Fruit fly (Drosophila melanogaster) whole organism, adult: ENCODE results near the gene CG9915.

Experiments used
- CG11617 ChIP-seq: fragments of 200-800 bp; sonication (Bioruptor generic); optimal IDR thresholded peaks from 2 replicates; lab custom pipeline; 2017; ENCODE audit warnings: mild to moderate bottlenecking, missing biosample characterization, missing genetic modification reagents, missing genetic modification characterization
- CG12768 ChIP-seq: fragments of 200-800 bp; sonication (Bioruptor generic); optimal IDR thresholded peaks from 2 replicates; lab custom pipeline; 2017; ENCODE audit warnings: missing biosample characterization, missing genetic modification characterization, mild to moderate bottlenecking, moderate library complexity, missing genetic modification reagents
- CG14711 ChIP-seq: fragments of 200-800 bp; sonication (Bioruptor generic); optimal IDR thresholded peaks from 2 replicates; lab custom pipeline; 2018; ENCODE audit warnings: missing biosample characterization, mild to moderate bottlenecking, missing genetic modification characterization, moderate library complexity
- CG1620 ChIP-seq: fragments of 200-800 bp; sonication (Bioruptor generic); optimal IDR thresholded peaks from 2 replicates; lab custom pipeline; 2016; ENCODE audit warnings: missing biosample characterization, missing genetic modification characterization
- CG33017 ChIP-seq: fragments of 200-800 bp; sonication (Bioruptor generic); optimal IDR thresholded peaks from 2 replicates; lab custom pipeline; 2018; ENCODE audit warnings: missing biosample characterization, mild to moderate bottlenecking, missing genetic modification characterization, moderate library complexity
- CG5204 ChIP-seq: fragments of 200-800 bp; sonication (Bioruptor generic); optimal IDR thresholded peaks from 2 replicates; lab custom pipeline; 2016; ENCODE audit warnings: missing biosample characterization, missing genetic modification characterization
- CG7045 ChIP-seq: fragments of 200-800 bp; sonication (Bioruptor generic); optimal IDR thresholded peaks from 2 replicates; lab custom pipeline; 2017; ENCODE audit warnings: missing biosample characterization, mild to moderate bottlenecking, missing genetic modification characterization
- CG7101 ChIP-seq: fragments of 200-800 bp; sonication (Bioruptor generic); optimal IDR thresholded peaks from 2 replicates; lab custom pipeline; 2018; ENCODE audit warnings: missing biosample characterization, mild to moderate bottlenecking, missing genetic modification characterization, moderate library complexity
- Clk ChIP-seq: fragments of 200-800 bp; sonication (Bioruptor generic); optimal IDR thresholded peaks from 2 replicates; lab custom pipeline; 2017; ENCODE audit warnings: missing biosample characterization, missing genetic modification characterization
- Crg-1 ChIP-seq: fragments of 200-800 bp; sonication (Bioruptor generic); optimal IDR thresholded peaks from 2 replicates; lab custom pipeline; 2016; ENCODE audit warnings: missing biosample characterization, missing genetic modification characterization
- Hr96 ChIP-seq: fragments of 200-800 bp; sonication (Bioruptor generic); optimal IDR thresholded peaks from 2 replicates; lab custom pipeline; 2016; ENCODE audit warnings: missing biosample characterization, missing genetic modification characterization
- Mnt ChIP-seq: fragments of 200-800 bp; sonication (Bioruptor generic); optimal IDR thresholded peaks from 2 replicates; lab custom pipeline; 2016; ENCODE audit warnings: missing biosample characterization, mild to moderate bottlenecking, missing genetic modification characterization
- bab1 ChIP-seq: fragments of 200-800 bp; sonication (Bioruptor generic); optimal IDR thresholded peaks from 3 replicates; lab custom pipeline; 2019; ENCODE audit warnings: missing biosample characterization, mild to moderate bottlenecking, missing genetic modification characterization, moderate library complexity
- cic ChIP-seq: fragments of 200-800 bp; sonication (Bioruptor generic); optimal IDR thresholded peaks from 2 replicates; lab custom pipeline; 2017; ENCODE audit warnings: missing biosample characterization, mild to moderate bottlenecking, missing genetic modification characterization, moderate library complexity
- cnc ChIP-seq, 2 experiments: fragments of >200 bp; optimal IDR thresholded peaks; 2 replicates each; lab custom pipeline; 2017
- kay ChIP-seq: fragments of 200-800 bp; sonication (Bioruptor generic); peaks from one replicate; lab custom pipeline; 2016; ENCODE audit warnings: missing biosample characterization, missing genetic modification characterization, borderline replicate concordance
- ovo ChIP-seq: fragments of 200-800 bp; sonication (Bioruptor generic); optimal IDR thresholded peaks from 2 replicates; lab custom pipeline; 2016; ENCODE audit warnings: missing biosample characterization, missing genetic modification characterization
- pad ChIP-seq: fragments of 200-800 bp; sonication (Bioruptor generic); optimal IDR thresholded peaks from 3 replicates; lab custom pipeline; 2017; ENCODE audit warnings: missing biosample characterization, missing genetic modification characterization, mild to moderate bottlenecking, moderate library complexity, missing genetic modification reagents
- tj ChIP-seq: fragments of 200-800 bp; sonication (Bioruptor generic); optimal IDR thresholded peaks from 3 replicates; lab custom pipeline; 2017; ENCODE audit warnings: missing biosample characterization, mild to moderate bottlenecking, missing genetic modification characterization, moderate library complexity
- toe ChIP-seq: fragments of 200-800 bp; sonication (Bioruptor generic); optimal IDR thresholded peaks from 2 replicates; lab custom pipeline; 2016; ENCODE audit warnings: missing biosample characterization, missing genetic modification characterization

Gene CG9915

DNA sequence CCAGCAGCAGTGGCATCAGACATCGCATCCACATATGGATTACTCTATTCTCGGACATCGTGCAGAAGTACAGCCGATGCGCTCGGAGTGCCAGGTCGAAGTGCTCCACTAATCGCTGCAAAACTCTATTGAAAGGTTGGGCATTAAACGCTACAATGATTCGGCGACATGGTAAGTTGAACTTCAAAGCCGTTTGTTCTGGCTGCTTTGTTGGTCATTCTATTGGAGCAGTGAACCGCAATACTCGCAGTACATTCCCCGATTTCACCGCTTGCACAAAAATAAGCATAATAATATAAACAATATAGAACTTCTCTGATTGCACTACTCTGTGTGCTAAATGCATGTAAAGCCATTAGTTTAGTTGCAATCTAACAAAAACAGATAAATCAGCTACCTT lies 46.5 kb downstream of the CG9915 start, which contains the start of gene CG12507:
TSS of gene CG12507 (minus strand) at position 101 of the 400 bp plus-strand sequence.
- TF ChIP-seq Mnt (GFP tag; lab: Kevin White, UChicago), result no peak
- no peak for TF ChIP-seq CG11617 (GFP tag; lab: Kevin White, UChicago)
- TF ChIP-seq CG1620 (GFP tag; lab: Kevin White, UChicago), result no peak
- no peak for TF ChIP-seq cic (GFP tag; lab: Kevin White, UChicago)
- no peak for TF ChIP-seq Crg-1 (GFP tag; lab: Kevin White, UChicago)
- no peak for TF ChIP-seq CG14711
- TF ChIP-seq toe (GFP tag; lab: Kevin White, UChicago), result no peak
- TF ChIP-seq CG7045 (GFP tag; lab: Kevin White, UChicago), result no peak
- TF ChIP-seq CG12768 (GFP tag; lab: Kevin White, UChicago), result no peak
- no peak for TF ChIP-seq ovo (GFP tag; lab: Kevin White, UChicago)
- TF ChIP-seq CG5204, result no peak
- TF ChIP-seq tj (GFP tag; lab: Kevin White, UChicago), result no peak
- no peak for TF ChIP-seq CG33017
- TF ChIP-seq Hr96 (GFP tag; lab: Kevin White, UChicago), result no peak
- no peak for TF ChIP-seq Clk (GFP tag; lab: Kevin White, UChicago)
- no peak for TF ChIP-seq pad (GFP tag; lab: Kevin White, UChicago)

DNA sequence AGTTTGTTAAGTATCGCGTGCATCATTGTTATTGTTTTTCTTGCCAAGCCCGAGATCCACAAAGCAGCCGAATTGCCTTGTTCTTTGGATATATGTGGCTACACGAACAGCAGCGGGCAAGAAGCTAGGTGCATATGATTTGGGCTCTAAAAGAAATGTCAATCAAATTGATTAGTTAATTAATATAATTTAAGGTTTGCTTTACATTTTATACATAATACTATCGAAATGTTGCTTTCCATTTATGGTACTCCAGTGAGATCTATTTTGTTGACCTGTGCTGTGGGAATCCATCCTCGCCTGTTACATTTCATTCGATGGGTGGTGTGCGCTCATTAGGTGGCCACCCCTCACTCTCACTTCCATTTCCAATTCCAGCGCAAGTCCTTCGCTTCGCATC lies 49.5 kb downstream of the CG9915 start:
- TF ChIP-seq CG12768 (GFP tag; lab: Kevin White, UChicago) (no peak), toe (GFP tag; lab: Kevin White, UChicago) (no peak), CG7045 (GFP tag; lab: Kevin White, UChicago) (no peak), bab1 (GFP tag; lab: Kevin White, UChicago) (no peak), CG1620 (GFP tag; lab: Kevin White, UChicago) (no peak), cic (GFP tag; lab: Kevin White, UChicago) (no peak), ovo (GFP tag; lab: Kevin White, UChicago) (no peak), kay (GFP tag; lab: Kevin White, UChicago) (no peak), CG5204 (no peak), CG33017 (no peak), pad (GFP tag; lab: Kevin White, UChicago) (no peak), CG7101 (tag; lab: Kevin White, UChicago) (no peak), Clk (GFP tag; lab: Kevin White, UChicago) (no peak), tj (GFP tag; lab: Kevin White, UChicago) (no peak), CG11617 (GFP tag; lab: Kevin White, UChicago) (no peak), cnc (optimal IDR thresholded peaks at IDR 0.05; lab: Kevin White, UChicago) (no peak), Crg-1 (GFP tag; lab: Kevin White, UChicago) (no peak)
